Worm (Caenorhabditis elegans) whole organism, young adult: ENCODE data around the gene T07D3.4.

ENCODE experiments used
- F39B2.1 ChIP-seq: fragments of 200-800 bp; sonication (Bioruptor generic); IDR thresholded peaks from 2 replicates; pipeline ENCODE4 v1.3.6; 2022; ENCODE audit warnings: missing genetic modification reagents, missing genetic modification characterization, missing compliant biosample characterization
- Y79H2A.3 ChIP-seq: fragments of 200-800 bp; sonication (Bioruptor generic); conservative IDR thresholded peaks from 2 replicates; pipeline ENCODE4 v1.3.6; 2022; ENCODE audit warnings: missing genetic modification reagents, missing genetic modification characterization, missing compliant biosample characterization
- ceh-40 ChIP-seq: fragments of 200-800 bp; sonication (Bioruptor generic); IDR thresholded peaks from 2 replicates; pipeline ENCODE4 v1.3.6; 2022; ENCODE audit warnings: missing genetic modification characterization, missing compliant biosample characterization
- ets-4 ChIP-seq: fragments of 200-800 bp; sonication (Bioruptor generic); optimal IDR thresholded peaks from 2 replicates; lab custom pipeline; 2018; ENCODE audit warnings: mild to moderate bottlenecking, missing genetic modification characterization, missing compliant biosample characterization
- gei-17 ChIP-seq: fragments of 200-800 bp; sonication (Bioruptor generic); optimal IDR thresholded peaks from 2 replicates; lab custom pipeline; 2018; ENCODE audit warnings: mild to moderate bottlenecking, missing genetic modification characterization, missing compliant biosample characterization
- let-607 ChIP-seq, 2 experiments: fragments of 200-800 bp in 1 of 2; sonication (Bioruptor generic) in 1 of 2; sonication (generic microtip) in 1 of 2; optimal IDR thresholded peaks; 2 replicates each; lab custom pipeline; 2016 to 2018; ENCODE audit warnings: mild to moderate bottlenecking in 2 of 2, missing compliant biosample characterization in 2 of 2, missing genetic modification characterization in 2 of 2, moderate library complexity in 2 of 2, missing genotype in 1 of 2
- pbrm-1 ChIP-seq: fragments of 200-800 bp; sonication (Bioruptor generic); IDR thresholded peaks from 2 replicates; pipeline ENCODE4 v1.3.6; 2022; ENCODE audit warnings: missing genetic modification reagents, missing genetic modification characterization, missing compliant biosample characterization
- rpc-1 ChIP-seq, 2 experiments: fragments of 150-350 bp in 1 of 2; sonication (generic microtip) in 1 of 2; optimal IDR thresholded peaks; 2 replicates each; lab custom pipeline; 2014 to 2018; ENCODE audit warnings: missing biosample characterization in 1 of 2, missing genetic modification characterization in 1 of 2, missing genetic modification reagents in 1 of 2, missing genotype in 1 of 2
- unc-62 ChIP-seq: fragments of 150-350 bp; optimal IDR thresholded peaks from 2 replicates; lab custom pipeline; 2014; ENCODE audit warnings: missing biosample characterization, missing genetic modification reagents, missing genetic modification characterization
- xnd-1 ChIP-seq: sonication (generic microtip); optimal IDR thresholded peaks from 2 replicates; lab custom pipeline; 2016; ENCODE audit warnings: missing genotype, missing genetic modification reagents, missing genetic modification characterization, missing compliant biosample characterization
- zfh-2 ChIP-seq: fragments of 200-800 bp; sonication (Bioruptor generic); conservative IDR thresholded peaks from 2 replicates; pipeline ENCODE4 v1.3.6; 2022; ENCODE audit warnings: missing genetic modification reagents, missing genetic modification characterization, missing compliant biosample characterization
- zim-3 ChIP-seq: sonication (generic microtip); optimal IDR thresholded peaks from 2 replicates; lab custom pipeline; 2017; ENCODE audit warnings: mild to moderate bottlenecking, missing genetic modification characterization, moderate library complexity, missing compliant biosample characterization

The T07D3.4 gene

ce11 chrII:938549-938948 lies 50.4 kb downstream of the T07D3.4 start, which contains the start of gene R07C3.3:
Gene R07C3.3 (plus strand): TSS chrII:938849.
- TF ChIP-seq ets-4 (GFP tag; lab: Kevin White, UChicago): no peak
- no peak for TF ChIP-seq rpc-1 (optimal IDR thresholded peaks at IDR 0.05; lab: Kevin White, UChicago)
- no peak for TF ChIP-seq rpc-1 (tag; optimal IDR thresholded peaks at IDR 0.05; lab: Kevin White, UChicago)
- TF ChIP-seq unc-62 (GFP tag; lab: Kevin White, UChicago): no peak
- no peak for TF ChIP-seq F39B2.1 (GFP tag; lab: Robert Waterston, UW)
- TF ChIP-seq zim-3 (tag; lab: Kevin White, UChicago): no peak
- TF ChIP-seq let-607 (tag; optimal IDR thresholded peaks at IDR 0.05; lab: Kevin White, UChicago): no peak
- no peak for TF ChIP-seq gei-17
- no peak for TF ChIP-seq pbrm-1
- TF ChIP-seq xnd-1 (tag; lab: Kevin White, UChicago): no peak
- TF ChIP-seq zfh-2 (GFP tag; lab: Robert Waterston, UW): no peak
- no peak for TF ChIP-seq Y79H2A.3 (GFP tag; lab: Robert Waterston, UW)
- TF ChIP-seq ceh-40: no peak
